Fruit fly (Drosophila melanogaster) whole organism, embryonic: Measurements from ENCODE around the gene CG17930.
A peak's percentile ranks its signal among the peaks of the same experiment; 100 is the strongest.

ENCODE experiments used
- Atf3 ChIP-seq: fragments of 200-800 bp; sonication (Bioruptor generic); optimal IDR thresholded peaks from 3 replicates; lab custom pipeline; 2016; ENCODE audit warnings: missing biosample characterization, missing genetic modification characterization
- CG10431 ChIP-seq: fragments of 200-800 bp; sonication (Bioruptor generic); optimal IDR thresholded peaks from 3 replicates; lab custom pipeline; 2018; ENCODE audit warnings: missing biosample characterization, mild to moderate bottlenecking, missing genetic modification characterization
- CG11456 ChIP-seq: fragments of 200-800 bp; sonication (Bioruptor generic); IDR thresholded peaks from 3 replicates; pipeline ENCODE4 v1.3.6; 2022; ENCODE audit warnings: missing biosample characterization, missing genetic modification characterization
- CG11723 ChIP-seq: fragments of 200-800 bp; sonication (Bioruptor generic); optimal IDR thresholded peaks from 2 replicates; lab custom pipeline; 2017; ENCODE audit warnings: missing biosample characterization, mild to moderate bottlenecking, missing genetic modification characterization
- CG13123 ChIP-seq: fragments of 200-800 bp; sonication (Bioruptor generic); optimal IDR thresholded peaks from 2 replicates; lab custom pipeline; 2016; ENCODE audit warnings: missing biosample characterization, missing genetic modification characterization
- CG13624 ChIP-seq: fragments of 200-800 bp; sonication (Bioruptor generic); optimal IDR thresholded peaks from 2 replicates; lab custom pipeline; 2016; ENCODE audit warnings: missing biosample characterization, missing genetic modification characterization
- CG14710 ChIP-seq: fragments of 200-800 bp; sonication (Bioruptor generic); optimal IDR thresholded peaks from 3 replicates; lab custom pipeline; 2019; ENCODE audit warnings: missing biosample characterization, mild to moderate bottlenecking, missing genetic modification characterization, moderate library complexity
- CG15514 ChIP-seq: fragments of 200-800 bp; sonication (Bioruptor generic); optimal IDR thresholded peaks from 3 replicates; lab custom pipeline; 2017; ENCODE audit warnings: missing biosample characterization, missing genetic modification characterization, mild to moderate bottlenecking, moderate library complexity, missing genetic modification reagents
- CG16779 ChIP-seq: fragments of 200-800 bp; sonication (Bioruptor generic); IDR thresholded peaks from 2 replicates; pipeline ENCODE4 v1.3.6; 2022; ENCODE audit warnings: missing biosample characterization, missing genetic modification characterization
- CG17385 ChIP-seq: fragments of 200-800 bp; sonication (Bioruptor generic); optimal IDR thresholded peaks from 3 replicates; lab custom pipeline; 2018; ENCODE audit warnings: missing biosample characterization, mild to moderate bottlenecking, missing genetic modification characterization
- CG2116 ChIP-seq: fragments of 200-800 bp; sonication (Bioruptor generic); optimal IDR thresholded peaks from 3 replicates; lab custom pipeline; 2018; ENCODE audit warnings: missing biosample characterization, mild to moderate bottlenecking, missing genetic modification characterization
- CG30020 ChIP-seq: fragments of 200-800 bp; optimal IDR thresholded peaks from 2 replicates; lab custom pipeline; 2019; ENCODE audit warnings: missing biosample characterization, mild to moderate bottlenecking, missing genetic modification characterization, moderate library complexity
- CG4617 ChIP-seq: fragments of 200-800 bp; sonication (Bioruptor generic); optimal IDR thresholded peaks from 3 replicates; lab custom pipeline; 2016; ENCODE audit warnings: missing biosample characterization, missing genetic modification characterization, borderline replicate concordance
- CG5245 ChIP-seq: fragments of 200-800 bp; sonication (Bioruptor generic); optimal IDR thresholded peaks from 3 replicates; lab custom pipeline; 2016; ENCODE audit warnings: missing biosample characterization, missing genetic modification characterization
- CG5953 ChIP-seq: fragments of 200-800 bp; sonication (Bioruptor generic); IDR thresholded peaks from 2 replicates; pipeline ENCODE4 v1.3.6; 2022; ENCODE audit warnings: missing biosample characterization, missing genetic modification characterization
- CG6175 ChIP-seq: fragments of 200-800 bp; sonication (Bioruptor generic); IDR thresholded peaks from 3 replicates; pipeline ENCODE4 v1.3.6; 2022; ENCODE audit warnings: missing biosample characterization, missing genetic modification characterization
- CG6683 ChIP-seq: fragments of 200-800 bp; sonication (Bioruptor generic); optimal IDR thresholded peaks from 2 replicates; lab custom pipeline; 2017; ENCODE audit warnings: missing biosample characterization, mild to moderate bottlenecking, missing genetic modification characterization, missing genetic modification reagents
- CG7271 ChIP-seq: fragments of 200-800 bp; sonication (Bioruptor generic); optimal IDR thresholded peaks from 2 replicates; lab custom pipeline; 2018; ENCODE audit warnings: missing biosample characterization, mild to moderate bottlenecking, missing genetic modification characterization, moderate library complexity
- CG7556 ChIP-seq: fragments of 200-800 bp; sonication (Bioruptor generic); optimal IDR thresholded peaks from 2 replicates; lab custom pipeline; 2017; ENCODE audit warnings: missing biosample characterization, mild to moderate bottlenecking, missing genetic modification characterization
- CG7928 ChIP-seq: fragments of 200-800 bp; sonication (Bioruptor generic); optimal IDR thresholded peaks from 2 replicates; lab custom pipeline; 2017; ENCODE audit warnings: missing biosample characterization, mild to moderate bottlenecking, missing genetic modification characterization
- CG9215 ChIP-seq: fragments of 200-800 bp; sonication (Bioruptor generic); IDR thresholded peaks from 2 replicates; pipeline ENCODE4 v1.3.6; 2022; ENCODE audit warnings: missing biosample characterization, missing genetic modification characterization
- Chrac-16 ChIP-seq: fragments of 200-800 bp; sonication (Bioruptor generic); optimal IDR thresholded peaks from 3 replicates; lab custom pipeline; 2016; ENCODE audit warnings: missing biosample characterization, missing genetic modification characterization
- Dip2 ChIP-seq: fragments of 200-800 bp; sonication (Bioruptor generic); IDR thresholded peaks from 2 replicates; pipeline ENCODE4 v1.3.6; 2022; ENCODE audit warnings: missing biosample characterization, missing genetic modification characterization
- Drgx ChIP-seq: fragments of 200-800 bp; sonication (Bioruptor generic); IDR thresholded peaks from 2 replicates; pipeline ENCODE4 v1.3.6; 2022; ENCODE audit warnings: missing biosample characterization, missing genetic modification characterization
- Ets65A ChIP-seq: fragments of 200-800 bp; sonication (Bioruptor generic); peaks from one replicate; lab custom pipeline; 2016; ENCODE audit warnings: missing biosample characterization, missing genetic modification characterization
- HmgZ ChIP-seq: fragments of 200-800 bp; sonication (Bioruptor generic); optimal IDR thresholded peaks from 2 replicates; lab custom pipeline; 2018; ENCODE audit warnings: missing biosample characterization, mild to moderate bottlenecking, missing genetic modification characterization
- Hr39 ChIP-seq: fragments of >200 bp; optimal IDR thresholded peaks from 2 replicates; lab custom pipeline; 2017
- Myb ChIP-seq: fragments of 200-800 bp; sonication (Bioruptor generic); optimal IDR thresholded peaks from 2 replicates; lab custom pipeline; 2016; ENCODE audit warnings: missing biosample characterization, missing genetic modification characterization
- NC2β ChIP-seq: fragments of 200-800 bp; sonication (Bioruptor generic); optimal IDR thresholded peaks from 2 replicates; lab custom pipeline; 2016; ENCODE audit warnings: missing biosample characterization, missing genetic modification characterization
- Neu2 ChIP-seq: fragments of 200-800 bp; sonication (Bioruptor generic); optimal IDR thresholded peaks from 3 replicates; lab custom pipeline; 2016; ENCODE audit warnings: missing biosample characterization, missing genetic modification characterization, borderline replicate concordance
- Nf-YA ChIP-seq: fragments of 200-800 bp; sonication (Bioruptor generic); IDR thresholded peaks from 2 replicates; pipeline ENCODE4 v1.3.6; 2022; ENCODE audit warnings: missing biosample characterization, missing genetic modification characterization
- Opbp ChIP-seq: fragments of 200-800 bp; sonication (Bioruptor generic); IDR thresholded peaks from 3 replicates; pipeline ENCODE4 v1.3.6; 2022; ENCODE audit warnings: missing biosample characterization, missing genetic modification characterization; ENCODE audit not compliant: partially characterized antibody
- Pdp1 ChIP-seq, 2 experiments: fragments of 200-800 bp; sonication (Bioruptor generic); optimal IDR thresholded peaks; 3 replicates each; lab custom pipeline; 2016; ENCODE audit warnings: missing biosample characterization in 2 of 2, missing genetic modification characterization in 2 of 2, mild to moderate bottlenecking in 1 of 2, moderate library complexity in 1 of 2
- TFAM ChIP-seq: fragments of 200-800 bp; sonication (Bioruptor generic); optimal IDR thresholded peaks from 2 replicates; lab custom pipeline; 2017; ENCODE audit warnings: missing biosample characterization, missing genetic modification characterization, inconsistent platforms
- Xbp1 ChIP-seq: fragments of 200-800 bp; sonication (Bioruptor generic); optimal IDR thresholded peaks from 3 replicates; lab custom pipeline; 2016; ENCODE audit warnings: missing biosample characterization, mild to moderate bottlenecking, missing genetic modification characterization
- ab ChIP-seq: fragments of 200-800 bp; sonication (Bioruptor generic); optimal IDR thresholded peaks from 2 replicates; lab custom pipeline; 2016; ENCODE audit warnings: missing biosample characterization, missing genetic modification characterization
- abd-A ChIP-seq: fragments of 200-800 bp; sonication (Bioruptor generic); optimal IDR thresholded peaks from 3 replicates; lab custom pipeline; 2019; ENCODE audit warnings: missing biosample characterization, mild to moderate bottlenecking, missing genetic modification characterization, moderate library complexity
- ara ChIP-seq: fragments of 200-800 bp; sonication (Bioruptor generic); IDR thresholded peaks from 2 replicates; pipeline ENCODE4 v1.3.6; 2022; ENCODE audit warnings: missing biosample characterization, missing genetic modification characterization
- bcd ChIP-seq: fragments of 200-800 bp; sonication (Bioruptor generic); optimal IDR thresholded peaks from 2 replicates; lab custom pipeline; 2017; ENCODE audit warnings: missing biosample characterization, mild to moderate bottlenecking, missing genetic modification characterization
- bigmax ChIP-seq: fragments of 200-800 bp; sonication (Bioruptor generic); optimal IDR thresholded peaks from 2 replicates; lab custom pipeline; 2018; ENCODE audit warnings: missing biosample characterization, mild to moderate bottlenecking, missing genetic modification characterization
- cwo ChIP-seq: fragments of 200-800 bp; sonication (Bioruptor generic); optimal IDR thresholded peaks from 3 replicates; lab custom pipeline; 2017; ENCODE audit warnings: missing biosample characterization, missing genetic modification characterization, mild to moderate bottlenecking, moderate library complexity, missing genetic modification reagents
- da ChIP-seq: fragments of 200-800 bp; sonication (Bioruptor generic); optimal IDR thresholded peaks from 2 replicates; lab custom pipeline; 2016; ENCODE audit warnings: missing biosample characterization, missing genetic modification characterization
- dmrt99B ChIP-seq: fragments of 200-800 bp; sonication (Bioruptor generic); optimal IDR thresholded peaks from 2 replicates; lab custom pipeline; 2018; ENCODE audit warnings: missing biosample characterization, mild to moderate bottlenecking, missing genetic modification characterization, moderate library complexity
- dysf ChIP-seq: fragments of 200-800 bp; sonication (Bioruptor generic); IDR thresholded peaks from 3 replicates; pipeline ENCODE4 v1.3.6; 2022; ENCODE audit warnings: missing biosample characterization, missing genetic modification characterization
- fd102C ChIP-seq: fragments of 200-800 bp; sonication (Bioruptor generic); optimal IDR thresholded peaks from 2 replicates; lab custom pipeline; 2018; ENCODE audit warnings: missing biosample characterization, mild to moderate bottlenecking, missing genetic modification characterization, moderate library complexity
- jing ChIP-seq: fragments of 200-800 bp; sonication (Bioruptor generic); optimal IDR thresholded peaks from 2 replicates; lab custom pipeline; 2018; ENCODE audit warnings: missing biosample characterization, mild to moderate bottlenecking, missing genetic modification characterization
- kni ChIP-seq: fragments of 200-800 bp; sonication (Bioruptor generic); optimal IDR thresholded peaks from 3 replicates; lab custom pipeline; 2017; ENCODE audit warnings: mild to moderate bottlenecking, missing biosample characterization, missing genetic modification reagents, missing genetic modification characterization
- lab ChIP-seq: fragments of 200-800 bp; sonication (Bioruptor generic); optimal IDR thresholded peaks from 3 replicates; lab custom pipeline; 2017; ENCODE audit warnings: missing biosample characterization, missing genetic modification characterization, mild to moderate bottlenecking, moderate library complexity, missing genetic modification reagents
- nerfin-2 ChIP-seq: fragments of 200-800 bp; sonication (Bioruptor generic); IDR thresholded peaks from 2 replicates; pipeline ENCODE4 v1.3.6; 2022; ENCODE audit warnings: missing biosample characterization, missing genetic modification characterization; ENCODE audit not compliant: partially characterized antibody
- row ChIP-seq: fragments of 200-800 bp; sonication (Bioruptor generic); IDR thresholded peaks from 3 replicates; pipeline ENCODE4 v1.3.6; 2022; ENCODE audit warnings: missing biosample characterization, missing genetic modification characterization
- sob ChIP-seq: fragments of 200-800 bp; sonication (Bioruptor generic); IDR thresholded peaks from 2 replicates; pipeline ENCODE4 v1.3.6; 2022; ENCODE audit warnings: missing biosample characterization, missing genetic modification characterization
- trh ChIP-seq: fragments of 200-800 bp; sonication (Bioruptor generic); optimal IDR thresholded peaks from 2 replicates; lab custom pipeline; 2016; ENCODE audit warnings: missing biosample characterization, missing genetic modification characterization

CG17930 gene

dm6 chr3R:16337053-16337385 lies 9.4 kb downstream of the CG17930 start (continued):
- TF ChIP-seq Chrac-16: peak; percentile 68
- peak; percentile 75 for TF ChIP-seq fd102C (GFP tag; lab: Kevin White, UChicago)
- no peak for TF ChIP-seq CG5953 (GFP tag; lab: Robert Waterston, UW)
- TF ChIP-seq Nf-YA (GFP tag; lab: Robert Waterston, UW): no peak
- no peak for TF ChIP-seq CG11723 (GFP tag; lab: Kevin White, UChicago)
- TF ChIP-seq nerfin-2 (GFP tag; lab: Robert Waterston, UW): no peak
- TF ChIP-seq bcd: peak; percentile 14
- TF ChIP-seq CG17385: peak; percentile 13
- peak; percentile 75 for TF ChIP-seq kni (GFP tag; lab: Kevin White, UChicago)
- no peak for TF ChIP-seq CG15514 (GFP tag; lab: Kevin White, UChicago)
- TF ChIP-seq ara (GFP tag; lab: Robert Waterston, UW): peak; percentile 83
- 0 out of 3 replicates have a peak, but pooled peaks have one; percentile 5 for TF ChIP-seq dysf (GFP tag; lab: Robert Waterston, UW)
- TF ChIP-seq da (GFP tag; lab: Kevin White, UChicago): no peak
- TF ChIP-seq row (GFP tag; lab: Robert Waterston, UW): peak; percentile 77
- TF ChIP-seq HmgZ (tag; lab: Kevin White, UChicago): no peak
- no peak for TF ChIP-seq CG10431 (GFP tag; lab: Kevin White, UChicago)
- TF ChIP-seq CG6175 (GFP tag; lab: Robert Waterston, UW): no peak
- peak; percentile 16 for TF ChIP-seq lab (GFP tag; lab: Kevin White, UChicago)
- TF ChIP-seq Dip2 (GFP tag; lab: Robert Waterston, UW): no peak
- TF ChIP-seq CG7556 (GFP tag; lab: Kevin White, UChicago): no peak
- 0 out of 2 replicates have a peak, but pooled peaks have one; percentile 30 for TF ChIP-seq sob (GFP tag; lab: Robert Waterston, UW)
- peak; percentile 10 for TF ChIP-seq CG2116 (GFP tag; lab: Kevin White, UChicago)
- TF ChIP-seq CG5245 (GFP tag; lab: Kevin White, UChicago): peak; percentile 54
- TF ChIP-seq CG14710: peak; percentile 76
- no peak for TF ChIP-seq CG13624 (GFP tag; lab: Kevin White, UChicago)
- TF ChIP-seq abd-A (tag; lab: Kevin White, UChicago): no peak
- no peak for TF ChIP-seq CG9215 (GFP tag; lab: Robert Waterston, UW)
- TF ChIP-seq CG13123 (GFP tag; lab: Kevin White, UChicago): no peak
- no peak for TF ChIP-seq ab (GFP tag; lab: Kevin White, UChicago)
- TF ChIP-seq Ets65A (GFP tag; lab: Kevin White, UChicago): peak; percentile 3
- TF ChIP-seq Pdp1 (GFP tag; optimal IDR thresholded peaks at IDR 0.05; lab: Kevin White, UChicago): peak; percentile 55 to 58
- TF ChIP-seq Hr39 (lab: Kevin White, UChicago): no peak
- peak; percentile 71 for TF ChIP-seq Neu2 (GFP tag; lab: Kevin White, UChicago)
- peak; percentile 38 for TF ChIP-seq CG7271
- no peak for TF ChIP-seq CG11456
- no peak for TF ChIP-seq trh (GFP tag; lab: Kevin White, UChicago)
- no peak for TF ChIP-seq CG6683 (GFP tag; lab: Kevin White, UChicago)
- peak; percentile 2 for TF ChIP-seq CG4617 (GFP tag; lab: Kevin White, UChicago)
- peak; percentile 51; the same call in 1 of the 2 replicates for TF ChIP-seq Drgx (GFP tag; lab: Robert Waterston, UW)
- no peak for TF ChIP-seq CG16779
- no peak for TF ChIP-seq cwo (GFP tag; lab: Kevin White, UChicago)
- peak; percentile 55 for TF ChIP-seq NC2β (GFP tag; lab: Kevin White, UChicago)
- TF ChIP-seq Myb: peak; percentile 11
- peak; percentile 40 for TF ChIP-seq Xbp1 (GFP tag; lab: Kevin White, UChicago)
- TF ChIP-seq CG30020 (tag; lab: Kevin White, UChicago): no peak
- TF ChIP-seq dmrt99B (tag; lab: Kevin White, UChicago): peak; percentile 37
- peak; percentile 4 for TF ChIP-seq TFAM
- peak; percentile 35 for TF ChIP-seq Atf3 (GFP tag; lab: Kevin White, UChicago)
- TF ChIP-seq jing (GFP tag; lab: Kevin White, UChicago): peak; percentile 24
- no peak for TF ChIP-seq CG7928 (GFP tag; lab: Kevin White, UChicago)
- no peak for TF ChIP-seq Opbp (GFP tag; lab: Robert Waterston, UW)
- no peak for TF ChIP-seq bigmax
